Fruit fly (Drosophila melanogaster) whole organism, embryonic: ENCODE measurements around the gene Alms1a.

Experiments
- BEAF-32 ChIP-seq: fragments of 200-800 bp; sonication (Bioruptor generic); optimal IDR thresholded peaks from 3 replicates; lab custom pipeline; 2017; ENCODE audit warnings: missing biosample characterization, missing genetic modification characterization, mild to moderate bottlenecking, moderate library complexity, missing genetic modification reagents
- Bgb ChIP-seq: fragments of 200-800 bp; sonication (Bioruptor generic); IDR thresholded peaks from 2 replicates; pipeline ENCODE4 v1.3.6; 2022; ENCODE audit warnings: missing biosample characterization, missing genetic modification characterization; ENCODE audit not compliant: partially characterized antibody
- CG10209 ChIP-seq: fragments of 200-800 bp; sonication (Bioruptor generic); optimal IDR thresholded peaks from 3 replicates; lab custom pipeline; 2017; ENCODE audit warnings: missing biosample characterization, mild to moderate bottlenecking, missing genetic modification characterization, missing genetic modification reagents
- CG10267 ChIP-seq: fragments of 200-800 bp; sonication (Bioruptor generic); optimal IDR thresholded peaks from 2 replicates; lab custom pipeline; 2018; ENCODE audit warnings: missing biosample characterization, mild to moderate bottlenecking, missing genetic modification characterization, moderate library complexity
- CG10462 ChIP-seq: fragments of 200-800 bp; sonication (Bioruptor generic); optimal IDR thresholded peaks from 2 replicates; lab custom pipeline; 2016; ENCODE audit warnings: missing biosample characterization, missing genetic modification characterization
- CG10979 ChIP-seq: fragments of 200-800 bp; sonication (Bioruptor generic); optimal IDR thresholded peaks from 2 replicates; lab custom pipeline; 2018; ENCODE audit warnings: missing biosample characterization, mild to moderate bottlenecking, missing genetic modification characterization, moderate library complexity
- CG11247 ChIP-seq: fragments of 200-800 bp; sonication (Bioruptor generic); IDR thresholded peaks from 2 replicates; pipeline ENCODE4 v1.3.6; 2022; ENCODE audit warnings: missing biosample characterization, missing genetic modification characterization
- CG14860 ChIP-seq: fragments of 200-800 bp; sonication (Bioruptor generic); IDR thresholded peaks from 3 replicates; pipeline ENCODE4 v1.3.6; 2022; ENCODE audit warnings: missing biosample characterization, missing genetic modification characterization; ENCODE audit not compliant: partially characterized antibody
- CG18476 ChIP-seq: fragments of 200-800 bp; sonication (Bioruptor generic); optimal IDR thresholded peaks from 2 replicates; lab custom pipeline; 2016; ENCODE audit warnings: missing biosample characterization, mild to moderate bottlenecking, missing genetic modification characterization
- CG2116 ChIP-seq: fragments of 200-800 bp; sonication (Bioruptor generic); optimal IDR thresholded peaks from 3 replicates; lab custom pipeline; 2018; ENCODE audit warnings: missing biosample characterization, mild to moderate bottlenecking, missing genetic modification characterization
- CG4617 ChIP-seq: fragments of 200-800 bp; sonication (Bioruptor generic); optimal IDR thresholded peaks from 3 replicates; lab custom pipeline; 2016; ENCODE audit warnings: missing biosample characterization, missing genetic modification characterization, borderline replicate concordance
- CG6689 ChIP-seq: fragments of 200-800 bp; sonication (Bioruptor generic); IDR thresholded peaks from 2 replicates; pipeline ENCODE4 v1.3.6; 2022; ENCODE audit warnings: missing biosample characterization, missing genetic modification characterization
- CG6791 ChIP-seq: fragments of 200-800 bp; sonication (Bioruptor generic); IDR thresholded peaks from 3 replicates; pipeline ENCODE4 v1.3.6; 2022; ENCODE audit warnings: missing biosample characterization, missing genetic modification characterization; ENCODE audit not compliant: partially characterized antibody
- CG7357 ChIP-seq: fragments of 200-800 bp; sonication (Bioruptor generic); IDR thresholded peaks from 3 replicates; pipeline ENCODE4 v1.3.6; 2022; ENCODE audit warnings: missing biosample characterization, missing genetic modification characterization
- CG7963 ChIP-seq: fragments of 200-800 bp; sonication (Bioruptor generic); IDR thresholded peaks from 3 replicates; pipeline ENCODE4 v1.3.6; 2022; ENCODE audit warnings: missing biosample characterization, missing genetic modification characterization; ENCODE audit not compliant: partially characterized antibody
- Dll ChIP-seq: fragments of 200-800 bp; sonication (Bioruptor generic); IDR thresholded peaks from 4 replicates; pipeline ENCODE4 v1.3.6; 2022; ENCODE audit warnings: missing biosample characterization, missing genetic modification characterization; ENCODE audit not compliant: partially characterized antibody
- E2f2 ChIP-seq: fragments of 200-800 bp; sonication (Bioruptor generic); IDR thresholded peaks from 2 replicates; pipeline ENCODE4 v1.3.6; 2022; ENCODE audit warnings: missing biosample characterization, missing genetic modification characterization
- HHEX ChIP-seq: fragments of 200-800 bp; sonication (Bioruptor generic); optimal IDR thresholded peaks from 3 replicates; lab custom pipeline; 2017; ENCODE audit warnings: missing biosample characterization, mild to moderate bottlenecking, missing genetic modification characterization, missing genetic modification reagents
- HLH4C ChIP-seq: fragments of 200-800 bp; sonication (Bioruptor generic); IDR thresholded peaks from 3 replicates; pipeline ENCODE4 v1.3.6; 2022; ENCODE audit warnings: missing biosample characterization, missing genetic modification characterization; ENCODE audit not compliant: partially characterized antibody
- Hsf ChIP-seq: fragments of 200-800 bp; sonication (Bioruptor generic); optimal IDR thresholded peaks from 3 replicates; lab custom pipeline; 2016; ENCODE audit warnings: missing biosample characterization, missing genetic modification characterization
- Lhr ChIP-seq: fragments of 200-800 bp; sonication (Bioruptor generic); optimal IDR thresholded peaks from 3 replicates; lab custom pipeline; 2017; ENCODE audit warnings: mild to moderate bottlenecking, missing biosample characterization, missing genetic modification reagents, missing genetic modification characterization
- Nf-YC ChIP-seq: fragments of 200-800 bp; optimal IDR thresholded peaks from 3 replicates; lab custom pipeline; 2019; ENCODE audit warnings: missing biosample characterization, mild to moderate bottlenecking, missing genetic modification characterization, moderate library complexity
- Pdp1 ChIP-seq, 2 experiments: fragments of 200-800 bp; sonication (Bioruptor generic); optimal IDR thresholded peaks; 3 replicates each; lab custom pipeline; 2016; ENCODE audit warnings: missing biosample characterization in 2 of 2, missing genetic modification characterization in 2 of 2, mild to moderate bottlenecking in 1 of 2, moderate library complexity in 1 of 2
- Scr ChIP-seq: fragments of 200-800 bp; sonication (Bioruptor generic); IDR thresholded peaks from 2 replicates; pipeline ENCODE4 v1.3.6; 2022; ENCODE audit warnings: missing biosample characterization, missing genetic modification characterization; ENCODE audit not compliant: partially characterized antibody
- Sry-δ ChIP-seq: fragments of 200-800 bp; sonication (Bioruptor generic); optimal IDR thresholded peaks from 2 replicates; lab custom pipeline; 2016; ENCODE audit warnings: missing biosample characterization, missing genetic modification characterization
- amos ChIP-seq: fragments of 200-800 bp; sonication (Bioruptor generic); IDR thresholded peaks from 2 replicates; pipeline ENCODE4 v1.3.6; 2022; ENCODE audit warnings: missing biosample characterization, missing genetic modification characterization; ENCODE audit not compliant: partially characterized antibody
- bbx ChIP-seq: fragments of 200-800 bp; sonication (Bioruptor generic); IDR thresholded peaks from 2 replicates; pipeline ENCODE4 v1.3.6; 2022; ENCODE audit warnings: missing biosample characterization, missing genetic modification characterization; ENCODE audit not compliant: partially characterized antibody
- chinmo ChIP-seq: fragments of 200-800 bp; sonication (Bioruptor generic); IDR thresholded peaks from 4 replicates; pipeline ENCODE4 v1.3.6; 2022; ENCODE audit warnings: missing biosample characterization, missing genetic modification characterization; ENCODE audit not compliant: partially characterized antibody
- exex ChIP-seq: fragments of 200-800 bp; sonication (Bioruptor generic); optimal IDR thresholded peaks from 4 replicates; lab custom pipeline; 2018; ENCODE audit warnings: missing biosample characterization, mild to moderate bottlenecking, missing genetic modification characterization, moderate library complexity
- fu2 ChIP-seq: fragments of 200-800 bp; sonication (Bioruptor generic); optimal IDR thresholded peaks from 2 replicates; lab custom pipeline; 2016; ENCODE audit warnings: missing biosample characterization, missing genetic modification characterization
- gcm2 ChIP-seq: fragments of 200-800 bp; sonication (Bioruptor generic); optimal IDR thresholded peaks from 2 replicates; lab custom pipeline; 2016; ENCODE audit warnings: missing biosample characterization, missing genetic modification characterization
- gem ChIP-seq: fragments of 200-800 bp; sonication (Bioruptor generic); optimal IDR thresholded peaks from 2 replicates; lab custom pipeline; 2019; ENCODE audit warnings: missing biosample characterization, mild to moderate bottlenecking, missing genetic modification characterization, moderate library complexity
- gfzf ChIP-seq: fragments of 200-800 bp; sonication (Bioruptor generic); optimal IDR thresholded peaks from 2 replicates; lab custom pipeline; 2016; ENCODE audit warnings: missing biosample characterization, mild to moderate bottlenecking, missing genetic modification characterization, moderate library complexity
- gsb ChIP-seq: fragments of 200-800 bp; sonication (Bioruptor generic); IDR thresholded peaks from 2 replicates; pipeline ENCODE4 v1.3.6; 2022; ENCODE audit warnings: missing biosample characterization, missing genetic modification characterization
- jigr1 ChIP-seq: fragments of 200-800 bp; sonication (Bioruptor generic); IDR thresholded peaks from 3 replicates; pipeline ENCODE4 v1.3.6; 2022; ENCODE audit warnings: missing biosample characterization, missing genetic modification characterization
- lola ChIP-seq, 3 experiments: fragments of >200 bp in 2 of 3; fragments of 200-800 bp in 1 of 3; sonication (Bioruptor generic) in 1 of 3; optimal IDR thresholded peaks; 2 replicates each; lab custom pipeline; 2017 to 2019; ENCODE audit warnings: missing biosample characterization in 3 of 3, missing genetic modification characterization in 3 of 3, mild to moderate bottlenecking in 1 of 3, moderate library complexity in 1 of 3
- mld ChIP-seq: fragments of 200-800 bp; sonication (Bioruptor generic); IDR thresholded peaks from 3 replicates; pipeline ENCODE4 v1.3.6; 2022; ENCODE audit warnings: missing biosample characterization, missing genetic modification characterization; ENCODE audit not compliant: partially characterized antibody
- nerfin-2 ChIP-seq: fragments of 200-800 bp; sonication (Bioruptor generic); IDR thresholded peaks from 2 replicates; pipeline ENCODE4 v1.3.6; 2022; ENCODE audit warnings: missing biosample characterization, missing genetic modification characterization; ENCODE audit not compliant: partially characterized antibody
- pzg ChIP-seq: fragments of 200-800 bp; sonication (Bioruptor generic); optimal IDR thresholded peaks from 3 replicates; lab custom pipeline; 2018; ENCODE audit warnings: missing biosample characterization, mild to moderate bottlenecking, missing genetic modification characterization, moderate library complexity
- sna ChIP-seq: fragments of 200-800 bp; sonication (Bioruptor generic); IDR thresholded peaks from 2 replicates; pipeline ENCODE4 v1.3.6; 2022; ENCODE audit warnings: missing biosample characterization, missing genetic modification characterization; ENCODE audit not compliant: partially characterized antibody
- stwl ChIP-seq: fragments of 200-800 bp; sonication (Bioruptor generic); optimal IDR thresholded peaks from 3 replicates; lab custom pipeline; 2018; ENCODE audit warnings: missing biosample characterization, mild to moderate bottlenecking, missing genetic modification characterization, moderate library complexity
- tio ChIP-seq: fragments of 200-800 bp; sonication (Bioruptor generic); optimal IDR thresholded peaks from 2 replicates; lab custom pipeline; 2017; ENCODE audit warnings: missing biosample characterization, missing genetic modification characterization, inconsistent platforms
- tna ChIP-seq: fragments of 200-800 bp; sonication (Bioruptor generic); IDR thresholded peaks from 2 replicates; pipeline ENCODE4 v1.3.6; 2022; ENCODE audit warnings: missing biosample characterization, missing genetic modification characterization; ENCODE audit not compliant: partially characterized antibody
- unc-4 ChIP-seq: fragments of 200-800 bp; sonication (Bioruptor generic); IDR thresholded peaks from 2 replicates; pipeline ENCODE4 v1.3.6; 2022; ENCODE audit warnings: missing biosample characterization, missing genetic modification characterization; ENCODE audit not compliant: partially characterized antibody
- unpg ChIP-seq: fragments of 200-800 bp; sonication (Bioruptor generic); optimal IDR thresholded peaks from 3 replicates; lab custom pipeline; 2018; ENCODE audit warnings: missing biosample characterization, mild to moderate bottlenecking, missing genetic modification characterization, moderate library complexity
- zen2 ChIP-seq: fragments of 200-800 bp; sonication (Bioruptor generic); IDR thresholded peaks from 3 replicates; pipeline ENCODE4 v1.3.6; 2022; ENCODE audit warnings: missing biosample characterization, missing genetic modification characterization; ENCODE audit not compliant: partially characterized antibody

Gene Alms1a

DNA sequence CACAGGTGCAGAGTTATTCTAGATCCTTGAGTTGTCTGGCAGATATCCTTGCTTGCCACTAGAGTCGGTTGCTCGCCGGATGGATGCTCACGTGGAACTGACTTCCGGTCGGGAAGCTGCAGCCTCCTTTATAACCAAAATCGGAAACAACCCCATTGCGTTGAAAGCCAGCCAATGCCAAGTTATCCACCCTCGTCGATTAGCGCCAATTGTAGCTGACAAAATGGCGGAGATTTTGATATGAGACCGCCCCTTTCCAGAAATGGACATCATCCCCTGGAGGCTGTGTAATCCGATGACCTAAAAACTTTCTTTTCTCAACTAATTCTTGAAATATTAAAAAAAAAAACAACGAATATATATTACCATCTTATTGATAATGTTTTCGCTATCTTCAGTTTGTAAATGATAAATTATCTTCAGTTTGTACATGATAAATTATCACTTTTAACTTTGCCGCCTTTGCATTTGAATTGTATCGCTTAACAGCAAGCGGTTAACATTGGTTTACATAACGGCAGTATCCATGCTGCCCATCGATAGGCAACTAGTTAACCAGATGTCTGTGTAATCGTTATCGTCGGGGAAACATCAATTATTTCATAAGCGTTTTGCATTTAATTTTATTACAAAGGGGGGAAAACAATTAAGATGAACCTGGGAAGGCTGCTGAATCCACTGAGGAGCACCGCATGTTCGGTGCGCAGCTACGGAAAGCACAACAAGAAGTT, 11.7 kb upstream of the Alms1a start, which contains the start of the genes HLH4C and mRpL30 (continued):
- TF ChIP-seq nerfin-2 (GFP tag; lab: Robert Waterston, UW) (peak; percentile 99), tna (peak; percentile 99), gsb (GFP tag; lab: Robert Waterston, UW) (no peak), BEAF-32 (GFP tag; lab: Kevin White, UChicago) (peak; percentile 40), CG10209 (GFP tag; lab: Kevin White, UChicago) (no peak), Bgb (GFP tag; lab: Robert Waterston, UW) (peak; percentile 90), tio (GFP tag; lab: Kevin White, UChicago) (no peak), Nf-YC (peak; percentile 94), zen2 (GFP tag; lab: Robert Waterston, UW) (peak; percentile 91), gcm2 (no peak), Hsf (GFP tag; lab: Kevin White, UChicago) (no peak), exex (tag; lab: Kevin White, UChicago) (peak; percentile 6), stwl (tag; lab: Kevin White, UChicago) (peak; percentile 63), HLH4C (GFP tag; lab: Robert Waterston, UW) (peak; percentile 100), CG10267 (tag; lab: Kevin White, UChicago) (peak; percentile 29), bbx (GFP tag; lab: Robert Waterston, UW) (peak; percentile 98), jigr1 (no peak), CG6791 (GFP tag; lab: Robert Waterston, UW) (peak; percentile 97), unpg (GFP tag; lab: Kevin White, UChicago) (no peak), CG7963 (GFP tag; lab: Robert Waterston, UW) (peak; percentile 98), unc-4 (GFP tag; lab: Robert Waterston, UW) (peak; percentile 65), Dll (GFP tag; lab: Robert Waterston, UW) (peak; percentile 74; the same call in 2 of the 4 replicates), fu2 (GFP tag; lab: Kevin White, UChicago) (no peak), CG14860 (GFP tag; lab: Robert Waterston, UW) (peak; percentile 93), gem (tag; lab: Kevin White, UChicago) (no peak), CG10462 (GFP tag; lab: Kevin White, UChicago) (no peak), sna (GFP tag; lab: Robert Waterston, UW) (peak; percentile 81), mld (peak; percentile 98), Scr (GFP tag; lab: Robert Waterston, UW) (peak; percentile 78), pzg (peak; percentile 45), CG4617 (GFP tag; lab: Kevin White, UChicago) (peak; percentile 18), CG2116 (peak; percentile 20), Lhr (GFP tag; lab: Kevin White, UChicago) (no peak), CG11247 (no peak), CG6689 (no peak), CG7357 (no peak), E2f2 (GFP tag; lab: Robert Waterston, UW) (peak; percentile 78), Pdp1 (GFP tag; optimal IDR thresholded peaks at IDR 0.05; lab: Kevin White, UChicago) (peak in 1 of 2 experiments; percentile 99), CG18476 (GFP tag; lab: Kevin White, UChicago) (no peak), CG10979 (no peak), gfzf (GFP tag; lab: Kevin White, UChicago) (no peak), chinmo (peak; percentile 96), amos (peak; percentile 81; the same call in 1 of the 2 replicates), lola (GFP tag; optimal IDR thresholded peaks at IDR 0.05; lab: Kevin White, UChicago) (no peak), Sry-δ (GFP tag; lab: Kevin White, UChicago) (peak; percentile 8), HHEX (no peak)
